Fruit fly (Drosophila melanogaster): ENCODE results near the gene SMC1.
A peak's percentile ranks its signal among the peaks of the same experiment; 100 is the strongest.

The SMC1 gene

DNA sequence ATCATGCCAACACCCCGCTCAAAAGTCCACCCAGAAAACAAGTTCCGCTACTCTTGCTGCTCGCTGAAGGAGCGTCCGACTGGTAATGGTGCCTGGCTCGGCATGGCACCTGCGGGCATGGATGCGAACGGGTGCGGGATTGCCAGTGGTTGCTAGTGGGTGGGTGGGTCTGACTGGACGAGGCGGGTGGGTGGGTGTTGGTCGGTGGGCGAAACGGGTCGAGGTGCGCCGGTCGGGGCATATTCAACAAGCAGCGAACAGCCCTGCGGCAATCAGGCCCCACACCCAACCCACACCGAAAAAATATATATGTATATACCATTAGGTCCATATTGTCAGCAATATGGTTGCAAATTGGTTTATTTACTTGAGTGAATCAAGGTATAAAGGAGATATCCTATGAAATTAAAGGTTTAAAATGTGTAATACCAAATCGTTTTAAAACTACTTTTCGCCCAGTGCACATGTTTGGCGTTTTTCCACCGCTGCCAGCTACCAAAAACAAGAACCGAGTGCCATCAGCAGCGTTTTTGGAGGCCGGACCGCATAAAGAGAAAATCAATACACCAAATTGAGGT lies 47.4 kb upstream of the SMC1 start (continued):
- TF ChIP-seq CG6163 (GFP tag; IDR thresholded peaks at IDR 0.05) (peak; percentile 74), CG31627 (GFP tag; optimal IDR thresholded peaks at IDR 0.05) (peak; percentile 42), acj6 (GFP tag; optimal IDR thresholded peaks at IDR 0.05) (peak; percentile 48), pdm3 (GFP tag; optimal IDR thresholded peaks at IDR 0.05) (peak; percentile 30), CG7368 (GFP tag; optimal IDR thresholded peaks at IDR 0.05) (peak; percentile 25), esn (GFP tag; optimal IDR thresholded peaks at IDR 0.05) (peak; percentile 33)

dm6 chr3R:24012038-24012693 lies 45.9 kb upstream of the SMC1 start:
- TF ChIP-seq Hr38 (GFP tag; optimal IDR thresholded peaks at IDR 0.05) (no peak), Hr39 (GFP tag; optimal IDR thresholded peaks at IDR 0.05) (no peak), net (GFP tag; optimal IDR thresholded peaks at IDR 0.05) (no peak), CG8119 (GFP tag; IDR thresholded peaks at IDR 0.05) (no peak), CG16779 (tag; optimal IDR thresholded peaks at IDR 0.05) (no peak), CG3919 (GFP tag; optimal IDR thresholded peaks at IDR 0.05) (no peak), CG15336 (GFP tag; IDR thresholded peaks at IDR 0.05) (no peak), salr (GFP tag; optimal IDR thresholded peaks at IDR 0.05) (no peak), acj6 (GFP tag; optimal IDR thresholded peaks at IDR 0.05) (no peak), Blimp-1 (GFP tag; optimal IDR thresholded peaks at IDR 0.05) (no peak), fkh (GFP tag; optimal IDR thresholded peaks at IDR 0.05) (no peak), CG32006 (GFP tag; optimal IDR thresholded peaks at IDR 0.05) (no peak), CG8632 (GFP tag; optimal IDR thresholded peaks at IDR 0.05) (no peak), ss (GFP tag; optimal IDR thresholded peaks at IDR 0.05) (no peak), CG10631 (GFP tag; optimal IDR thresholded peaks at IDR 0.05) (no peak), Eip78C (GFP tag) (no peak), CG6808 (GFP tag; optimal IDR thresholded peaks at IDR 0.05) (no peak), CG3032 (tag; optimal IDR thresholded peaks at IDR 0.05) (no peak), fd59A (GFP tag; optimal IDR thresholded peaks at IDR 0.05) (no peak), CG11294 (GFP tag; IDR thresholded peaks at IDR 0.05) (no peak)

DNA sequence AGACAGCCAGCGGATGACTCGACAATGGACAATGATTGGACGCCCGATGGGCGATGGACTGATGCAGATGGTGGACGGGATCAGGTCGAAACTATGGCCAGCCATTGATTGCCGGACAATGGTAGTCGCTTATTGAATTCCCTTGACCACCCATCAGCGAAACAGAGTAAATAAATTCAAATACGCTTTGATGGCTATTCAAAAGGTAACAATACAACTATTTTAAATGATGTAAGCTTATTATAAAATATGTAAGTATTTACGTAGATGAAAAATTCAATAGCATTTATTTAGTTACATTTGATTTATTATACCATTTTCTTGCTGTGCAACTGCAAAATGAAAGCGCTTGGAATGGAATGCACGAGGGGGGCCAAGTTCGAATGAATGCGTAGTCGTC lies 43.5 kb upstream of the SMC1 start:
- TF ChIP-seq Eip78C (GFP tag): peak; percentile 83
- TF ChIP-seq CG6163 (GFP tag; IDR thresholded peaks at IDR 0.05): peak; percentile 15; the same call in 1 of the 3 replicates
- peak; percentile 10 for TF ChIP-seq Eip75B (GFP tag; optimal IDR thresholded peaks at IDR 0.05)
- no peak for TF ChIP-seq fd59A (GFP tag; optimal IDR thresholded peaks at IDR 0.05)
- TF ChIP-seq CG1621 (tag; optimal IDR thresholded peaks at IDR 0.05): no peak
- 0 out of 3 replicates have a peak, but pooled peaks have one; percentile 14 for TF ChIP-seq eg (GFP tag; IDR thresholded peaks at IDR 0.05)
- peak; percentile 17 for TF ChIP-seq CG32006 (GFP tag; optimal IDR thresholded peaks at IDR 0.05)
- 0 out of 3 replicates have a peak, but pooled peaks have one; percentile 25 for TF ChIP-seq CG8119 (GFP tag; IDR thresholded peaks at IDR 0.05)
- no peak for TF ChIP-seq Smox (GFP tag; optimal IDR thresholded peaks at IDR 0.05)
- no peak for TF ChIP-seq CG6808 (GFP tag; optimal IDR thresholded peaks at IDR 0.05)
- no peak for TF ChIP-seq pdm3 (GFP tag; optimal IDR thresholded peaks at IDR 0.05)
- no peak for TF ChIP-seq Met (GFP tag; optimal IDR thresholded peaks at IDR 0.05)
- TF ChIP-seq fd85E (GFP tag; optimal IDR thresholded peaks at IDR 0.05): no peak
- TF ChIP-seq dsx (GFP tag; optimal IDR thresholded peaks at IDR 0.05; ENCODE audit: poor library complexity, severe bottlenecking): peak; percentile 10
- no peak for TF ChIP-seq vri (GFP tag; optimal IDR thresholded peaks at IDR 0.05)
- peak; percentile 51 for TF ChIP-seq svp (GFP tag)
- no peak for TF ChIP-seq Eip93F (GFP tag; optimal IDR thresholded peaks at IDR 0.05)
- TF ChIP-seq achi (GFP tag; optimal IDR thresholded peaks at IDR 0.05): no peak
- TF ChIP-seq CG4318 (GFP tag; optimal IDR thresholded peaks at IDR 0.05): no peak
- no peak for TF ChIP-seq lz (GFP tag; optimal IDR thresholded peaks at IDR 0.05)
- no peak for TF ChIP-seq CG3032 (tag; optimal IDR thresholded peaks at IDR 0.05)
- no peak for TF ChIP-seq Ets21C (GFP tag; optimal IDR thresholded peaks at IDR 0.05)
- TF ChIP-seq CG6276 (GFP tag; optimal IDR thresholded peaks at IDR 0.05): no peak
- TF ChIP-seq acj6 (GFP tag; optimal IDR thresholded peaks at IDR 0.05): no peak
- TF ChIP-seq OdsH (GFP tag; optimal IDR thresholded peaks at IDR 0.05): no peak
- TF ChIP-seq CG15336 (GFP tag; IDR thresholded peaks at IDR 0.05): 0 out of 2 replicates have a peak, but pooled peaks have one; percentile 19
- no peak for TF ChIP-seq CG31627 (GFP tag; optimal IDR thresholded peaks at IDR 0.05)
- peak; percentile 10 for TF ChIP-seq esn (GFP tag; optimal IDR thresholded peaks at IDR 0.05)
- no peak for TF ChIP-seq salr (GFP tag; optimal IDR thresholded peaks at IDR 0.05)
- TF ChIP-seq topi (GFP tag; optimal IDR thresholded peaks at IDR 0.05): no peak
- TF ChIP-seq Sox102F (GFP tag; optimal IDR thresholded peaks at IDR 0.05): no peak
- TF ChIP-seq CG6792 (GFP tag; optimal IDR thresholded peaks at IDR 0.05): no peak
- no peak for TF ChIP-seq CG16779 (tag; optimal IDR thresholded peaks at IDR 0.05)
- TF ChIP-seq Sox15 (GFP tag; optimal IDR thresholded peaks at IDR 0.05): no peak

All from whole organism, prepupa.